Fruit fly (Drosophila melanogaster) whole organism, prepupa: Measurements from ENCODE around the gene ago.

Source experiments
- CG11294 ChIP-seq: fragments of 200-800 bp; sonication (Bioruptor generic); IDR thresholded peaks from 2 replicates; pipeline ENCODE4 v1.3.6; 2022; ENCODE audit warnings: missing biosample characterization, missing genetic modification characterization
- Eip78C ChIP-seq: fragments of 200-800 bp; sonication (Bioruptor generic); peaks from one replicate; lab custom pipeline; 2016; ENCODE audit warnings: missing biosample characterization, missing genetic modification characterization
- Ets21C ChIP-seq: fragments of 200-800 bp; sonication (Bioruptor generic); optimal IDR thresholded peaks from 3 replicates; lab custom pipeline; 2016; ENCODE audit warnings: missing biosample characterization, missing genetic modification characterization
- Gug ChIP-seq: fragments of 200-800 bp; sonication (Bioruptor generic); IDR thresholded peaks from 2 replicates; pipeline ENCODE4 v1.3.6; 2022; ENCODE audit warnings: missing biosample characterization, missing genetic modification characterization

- TF ChIP-seq CG11294 (no peak), Eip78C (peak; percentile 35), Ets21C (GFP tag; lab: Kevin White, UChicago) (no peak), Gug (GFP tag; lab: Robert Waterston, UW) (no peak)
Measured at dm6 chr3L:4236097-4236572, 18.0 kb downstream of the ago start, which contains the start of gene ImpL2.
